Worm (Caenorhabditis elegans): ENCODE results near the gene K08B12.3.

The K08B12.3 gene

DNA sequence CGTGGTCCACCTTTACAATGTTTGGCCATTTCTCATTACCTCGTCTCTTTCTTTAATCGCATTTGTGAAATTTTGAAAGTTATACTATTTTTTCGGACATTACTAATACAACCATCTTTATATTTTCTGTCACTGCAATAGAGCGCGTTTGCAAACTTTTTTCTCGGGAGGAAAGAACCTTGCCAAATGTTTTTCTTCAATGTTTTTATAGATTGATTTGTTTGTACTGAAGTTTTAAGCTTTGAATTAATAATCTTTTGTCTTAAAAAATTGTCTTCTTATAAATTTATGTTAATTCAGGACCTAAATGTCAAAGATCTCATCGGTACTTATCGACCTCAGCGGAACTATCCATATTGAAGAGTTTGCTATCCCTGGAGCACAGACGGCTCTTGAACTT, at the start of gene K08B12.3:
Gene K08B12.3 (plus strand): TSS at position 301 of the 400 bp plus-strand sequence.
- TF ChIP-seq elt-3 (tag; optimal IDR thresholded peaks at IDR 0.05): no peak
- TF ChIP-seq unc-55 (GFP tag; optimal IDR thresholded peaks at IDR 0.05): peak; percentile 32
- TF ChIP-seq nhr-25 (tag; optimal IDR thresholded peaks at IDR 0.05): no peak

DNA sequence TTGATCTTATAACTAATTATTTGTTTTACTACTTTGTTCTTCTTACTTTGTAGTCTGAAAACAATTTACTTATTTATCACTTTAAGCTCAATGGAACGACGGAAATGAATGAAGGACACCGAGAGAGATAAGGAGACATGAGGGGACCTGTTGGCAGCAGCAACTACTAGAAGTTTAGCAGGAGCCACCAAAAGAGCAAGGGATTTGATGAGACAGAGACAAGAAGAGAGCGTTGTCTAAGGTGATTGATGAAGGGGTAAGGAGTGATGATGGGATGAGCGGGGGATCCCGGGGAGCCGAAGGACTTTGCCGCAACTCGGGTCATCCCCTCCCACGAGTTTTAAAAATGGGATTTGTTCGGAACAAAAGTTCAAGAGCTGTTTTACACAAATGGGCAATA, 32.4 kb upstream of the K08B12.3 start, which contains the start of gene ttn-1:
Gene ttn-1 (minus strand): TSS at position 60 of the 400 bp plus-strand sequence.
- TF ChIP-seq nhr-129 (tag; optimal IDR thresholded peaks at IDR 0.05): peak; percentile 52
- no peak for TF ChIP-seq F13H6.1 (tag; optimal IDR thresholded peaks at IDR 0.05)
- no peak for TF ChIP-seq zag-1 (tag; optimal IDR thresholded peaks at IDR 0.05)
- no peak for TF ChIP-seq mdl-1 (tag; optimal IDR thresholded peaks at IDR 0.05)
- no peak for TF ChIP-seq R02D3.7 (tag; optimal IDR thresholded peaks at IDR 0.05)
- TF ChIP-seq lin-39 (tag; optimal IDR thresholded peaks at IDR 0.05): no peak
- TF ChIP-seq elt-1 (tag; optimal IDR thresholded peaks at IDR 0.05): no peak
- no peak for TF ChIP-seq nhr-6 (tag; optimal IDR thresholded peaks at IDR 0.05)
- TF ChIP-seq fos-1 (tag; optimal IDR thresholded peaks at IDR 0.05): no peak
- no peak for TF ChIP-seq elt-3 (tag; optimal IDR thresholded peaks at IDR 0.05)
- no peak for TF ChIP-seq unc-39 (tag; optimal IDR thresholded peaks at IDR 0.05)
- no peak for TF ChIP-seq ztf-4 (tag; optimal IDR thresholded peaks at IDR 0.05)
- TF ChIP-seq sma-9 (GFP tag; optimal IDR thresholded peaks at IDR 0.05): peak; percentile 21
- TF ChIP-seq sma-9 (tag; optimal IDR thresholded peaks at IDR 0.05): no peak
- TF ChIP-seq aly-2 (tag; optimal IDR thresholded peaks at IDR 0.05): no peak

DNA sequence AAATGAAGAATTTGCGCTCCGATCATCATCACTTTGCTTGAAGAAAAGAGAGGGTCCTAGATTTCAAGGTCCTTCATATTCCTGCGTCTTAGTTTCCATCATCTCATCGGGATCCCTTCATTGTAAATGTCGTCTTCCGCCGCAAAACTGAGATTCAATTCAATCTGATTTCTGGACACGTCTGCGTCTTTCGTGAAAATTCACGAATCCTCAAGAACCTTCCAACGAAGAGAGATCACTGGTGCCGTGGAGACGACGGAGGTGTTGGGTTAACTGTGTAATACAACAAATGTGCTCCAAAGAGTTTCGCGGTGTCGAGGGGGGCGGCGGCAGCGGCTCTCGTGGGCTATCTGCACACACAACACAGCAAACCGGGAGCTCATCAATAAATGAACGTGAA, 30.9 kb upstream of the K08B12.3 start:
- peak; percentile 23 for TF ChIP-seq C34F6.9 (tag; optimal IDR thresholded peaks at IDR 0.05)
- TF ChIP-seq nhr-23 (tag; optimal IDR thresholded peaks at IDR 0.05): no peak
- peak; percentile 73 for TF ChIP-seq F13H6.1 (tag; optimal IDR thresholded peaks at IDR 0.05)
- TF ChIP-seq sma-9 (GFP tag; optimal IDR thresholded peaks at IDR 0.05): peak; percentile 32
- no peak for TF ChIP-seq sma-9 (tag; optimal IDR thresholded peaks at IDR 0.05)
- peak in 1 of 2 experiments; percentile 11 for TF ChIP-seq lsy-2 (tag; optimal IDR thresholded peaks at IDR 0.05)
- peak; percentile 67 for TF ChIP-seq nhr-129 (tag; optimal IDR thresholded peaks at IDR 0.05)

DNA sequence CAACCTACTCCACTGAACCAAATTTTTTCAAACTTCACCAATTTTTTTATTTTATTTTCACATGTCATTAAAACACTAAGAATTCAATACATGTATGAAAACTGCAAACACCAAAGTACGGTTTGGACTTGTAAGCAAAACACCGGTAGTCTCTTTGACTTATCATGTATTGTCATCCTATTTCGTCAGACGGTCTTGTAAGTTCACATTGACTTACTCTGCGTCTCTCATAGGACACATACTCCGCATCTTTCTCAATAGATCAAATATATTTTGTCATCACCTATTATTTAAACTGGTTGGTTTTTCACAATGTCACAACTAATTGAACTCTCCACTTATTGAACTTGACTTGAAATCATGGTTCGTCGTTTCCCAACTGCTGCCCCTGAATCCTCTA, 28.5 kb upstream of the K08B12.3 start, which contains the start of gene W06H8.2:
Gene W06H8.2 (plus strand): TSS at position 258 of the 400 bp plus-strand sequence.
- no peak for TF ChIP-seq unc-55 (GFP tag; optimal IDR thresholded peaks at IDR 0.05)
- TF ChIP-seq crh-2 (tag; optimal IDR thresholded peaks at IDR 0.05): no peak
- no peak for TF ChIP-seq peb-1 (tag; optimal IDR thresholded peaks at IDR 0.05)
- TF ChIP-seq R02D3.7 (tag; optimal IDR thresholded peaks at IDR 0.05): no peak
- no peak for TF ChIP-seq nhr-21 (tag; optimal IDR thresholded peaks at IDR 0.05)
- no peak for TF ChIP-seq ceh-16 (tag; optimal IDR thresholded peaks at IDR 0.05)
- TF ChIP-seq fos-1 (tag; optimal IDR thresholded peaks at IDR 0.05): peak; percentile 7
- TF ChIP-seq sma-9 (GFP tag; optimal IDR thresholded peaks at IDR 0.05): peak; percentile 33
- no peak for TF ChIP-seq sma-9 (tag; optimal IDR thresholded peaks at IDR 0.05)
- no peak for TF ChIP-seq nhr-12 (tag; optimal IDR thresholded peaks at IDR 0.05)
- no peak for TF ChIP-seq gmeb-1 (tag; optimal IDR thresholded peaks at IDR 0.05)
- no peak for TF ChIP-seq nhr-10 (tag; optimal IDR thresholded peaks at IDR 0.05)
- TF ChIP-seq lin-11 (tag; optimal IDR thresholded peaks at IDR 0.05): no peak
- TF ChIP-seq elt-1 (tag; optimal IDR thresholded peaks at IDR 0.05): no peak
- no peak for TF ChIP-seq nhr-11 (tag; optimal IDR thresholded peaks at IDR 0.05)
- no peak for TF ChIP-seq nhr-237 (tag; optimal IDR thresholded peaks at IDR 0.05)

DNA sequence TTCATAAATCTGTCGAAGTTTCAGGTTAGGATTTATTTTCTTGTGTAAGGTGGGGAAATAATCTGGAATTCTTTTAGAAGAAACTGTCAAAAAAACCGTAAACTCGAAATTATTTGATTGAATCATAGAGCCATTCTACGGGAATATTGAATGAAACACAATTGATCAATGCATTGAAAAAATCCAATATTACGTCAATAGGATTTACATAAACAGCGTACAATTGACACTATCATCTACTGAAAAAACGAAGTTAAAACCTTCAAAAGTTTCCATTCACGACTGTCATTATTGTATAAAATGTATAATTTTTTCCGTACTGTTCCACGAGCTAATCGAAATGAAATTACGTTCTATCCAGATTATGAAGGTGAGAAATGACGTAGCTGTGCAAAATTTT, 26.4 kb upstream of the K08B12.3 start, which contains the start of gene rme-1:
Gene rme-1 (plus strand): TSS at position 301 of the 400 bp plus-strand sequence.
- TF ChIP-seq dmd-4 (tag; optimal IDR thresholded peaks at IDR 0.05): no peak
- no peak for TF ChIP-seq lin-11 (tag; optimal IDR thresholded peaks at IDR 0.05)
- no peak for TF ChIP-seq F13H6.1 (tag; optimal IDR thresholded peaks at IDR 0.05)
- TF ChIP-seq nhr-23 (tag; optimal IDR thresholded peaks at IDR 0.05): no peak
- TF ChIP-seq crh-2 (tag; optimal IDR thresholded peaks at IDR 0.05): no peak
- TF ChIP-seq sma-3 (GFP tag; optimal IDR thresholded peaks at IDR 0.05): no peak
- TF ChIP-seq nhr-10 (tag; optimal IDR thresholded peaks at IDR 0.05): no peak

DNA sequence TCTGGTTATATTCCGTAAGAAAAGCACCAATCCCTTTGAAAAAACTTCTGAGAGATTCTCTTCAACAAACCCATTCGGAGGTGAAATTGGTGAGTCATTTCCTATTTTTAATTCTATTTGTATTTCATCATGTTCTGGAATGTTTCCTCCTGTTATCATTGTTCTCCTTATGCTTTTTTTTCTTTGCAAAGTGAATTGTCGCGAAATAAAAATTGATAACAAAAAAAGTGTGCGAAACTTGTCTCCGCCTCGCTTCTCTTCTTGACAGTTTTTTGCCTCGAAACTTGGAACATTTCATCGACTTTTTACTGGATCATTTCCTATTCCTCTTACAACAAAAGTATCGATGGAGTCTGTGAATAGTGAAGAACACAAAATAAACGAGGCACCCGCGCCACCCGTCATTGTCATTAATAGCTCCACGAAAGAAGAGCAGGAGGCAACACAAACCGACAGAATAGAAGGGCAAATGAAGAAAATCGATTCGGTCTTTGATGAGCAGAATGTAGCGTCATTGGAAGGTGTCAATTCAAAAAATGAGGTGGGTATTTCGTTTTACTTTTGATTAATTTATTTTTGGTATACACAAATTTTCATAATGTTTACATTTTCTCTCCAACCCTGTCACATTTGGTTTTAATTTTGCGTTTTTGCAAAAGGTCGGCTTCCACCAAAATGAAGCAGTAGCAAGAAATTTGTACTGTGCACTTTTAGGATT, 24.9 kb upstream of the K08B12.3 start:
- TF ChIP-seq nhr-21 (tag; optimal IDR thresholded peaks at IDR 0.05): no peak
- peak; percentile 93 for TF ChIP-seq fos-1 (tag; optimal IDR thresholded peaks at IDR 0.05)
